Worm (Caenorhabditis elegans): ENCODE data around the gene acr-14.

acr-14 gene

ce11 chrII:8218266-8218665, 41.3 kb upstream of the acr-14 start:
- TF ChIP-seq ctbp-1 (GFP tag; IDR thresholded peaks at IDR 0.05) (no peak), aha-1 (tag) (peak; percentile 93), unc-62 (GFP tag; optimal IDR thresholded peaks at IDR 0.05 in 1 of 2) (peak in 1 of 2 experiments; percentile 2), unc-62 (tag; optimal IDR thresholded peaks at IDR 0.05) (no peak)

ce11 chrII:8216922-8217321, 39.9 kb upstream of the acr-14 start, which contains the start of gene ifg-1:
Gene ifg-1, plus strand, starts transcription at chrII:8217222.
- TF ChIP-seq F49E8.2 (tag; optimal IDR thresholded peaks at IDR 0.05; ENCODE audit: borderline replicate concordance) (no peak), ceh-20 (GFP tag; IDR thresholded peaks at IDR 0.05) (no peak), skn-1 (tag; optimal IDR thresholded peaks at IDR 0.05) (no peak), mdt-29 (GFP tag; IDR thresholded peaks at IDR 0.05) (no peak), spr-1 (tag; optimal IDR thresholded peaks at IDR 0.05) (no peak), nhr-6 (tag; optimal IDR thresholded peaks at IDR 0.05) (no peak), zag-1 (tag; optimal IDR thresholded peaks at IDR 0.05) (no peak), zfp-2 (tag; optimal IDR thresholded peaks at IDR 0.05) (no peak), attf-4 (tag; optimal IDR thresholded peaks at IDR 0.05) (no peak), ceh-28 (tag; optimal IDR thresholded peaks at IDR 0.05) (no peak)

ce11 chrII:8216433-8216832, 39.4 kb upstream of the acr-14 start, which contains the start of gene M110.3:
Gene M110.3, minus strand, starts transcription at chrII:8216616.
- TF ChIP-seq mxl-2 (GFP tag; conservative IDR thresholded peaks at IDR 0.05) (no peak), hlh-30 (tag; optimal IDR thresholded peaks at IDR 0.05; ENCODE audit: insufficient read depth) (peak; percentile 45), mep-1 (tag; optimal IDR thresholded peaks at IDR 0.05) (peak; percentile 38), ceh-82 (tag; optimal IDR thresholded peaks at IDR 0.05) (no peak), R02D3.7 (tag; optimal IDR thresholded peaks at IDR 0.05) (peak; percentile 76), lir-3 (tag; optimal IDR thresholded peaks at IDR 0.05) (no peak), daf-16 (GFP tag; optimal IDR thresholded peaks at IDR 0.05) (no peak), daf-16 (tag; optimal IDR thresholded peaks at IDR 0.05) (peak; percentile 37), ctbp-1 (GFP tag; IDR thresholded peaks at IDR 0.05) (no peak), ceh-28 (tag; optimal IDR thresholded peaks at IDR 0.05) (peak; percentile 42), nhr-48 (tag; optimal IDR thresholded peaks at IDR 0.05) (no peak), Y5F2A.4 (GFP tag; optimal IDR thresholded peaks at IDR 0.05) (no peak), rbr-2 (tag; optimal IDR thresholded peaks at IDR 0.05) (peak; percentile 29), madf-9 (GFP tag; conservative IDR thresholded peaks at IDR 0.05) (no peak), fkh-10 (GFP tag; optimal IDR thresholded peaks at IDR 0.05) (peak; percentile 45), dpl-1 (GFP tag; optimal IDR thresholded peaks at IDR 0.05) (peak; percentile 53), ces-1 (GFP tag; optimal IDR thresholded peaks at IDR 0.05) (no peak), fos-1 (tag; optimal IDR thresholded peaks at IDR 0.05) (no peak), ama-1 (optimal IDR thresholded peaks at IDR 0.05) (no peak), pqm-1 (tag; optimal IDR thresholded peaks at IDR 0.05) (no peak), daf-12 (tag; optimal IDR thresholded peaks at IDR 0.05) (no peak), dve-1 (tag; optimal IDR thresholded peaks at IDR 0.05; ENCODE audit: insufficient read depth) (peak; percentile 25), lim-7 (GFP tag; IDR thresholded peaks at IDR 0.05) (no peak), hmg-1.1 (GFP tag; IDR thresholded peaks at IDR 0.05) (peak; percentile 57; the same call in 1 of the 2 replicates), nhr-77 (tag; optimal IDR thresholded peaks at IDR 0.05) (no peak), zip-2 (tag; optimal IDR thresholded peaks at IDR 0.05) (no peak), F26F4.8 (GFP tag; conservative IDR thresholded peaks at IDR 0.05) (no peak), F44E2.7 (GFP tag; IDR thresholded peaks at IDR 0.05) (no peak), ztf-11 (tag; optimal IDR thresholded peaks at IDR 0.05) (no peak), zag-1 (tag; optimal IDR thresholded peaks at IDR 0.05) (no peak), skn-1 (tag; optimal IDR thresholded peaks at IDR 0.05) (no peak), unc-130 (GFP tag; optimal IDR thresholded peaks at IDR 0.05) (peak; percentile 23), D1046.2 (GFP tag; IDR thresholded peaks at IDR 0.05) (no peak), snpc-1.2 (GFP tag; IDR thresholded peaks at IDR 0.05) (no peak), lin-38 (GFP tag; IDR thresholded peaks at IDR 0.05) (0 out of 2 replicates have a peak, but pooled peaks have one; percentile 25), mxl-3 (GFP tag; optimal IDR thresholded peaks at IDR 0.05) (no peak), ztf-7 (tag; optimal IDR thresholded peaks at IDR 0.05) (no peak), daf-8 (GFP tag; IDR thresholded peaks at IDR 0.05) (no peak), zfp-3 (GFP tag; conservative IDR thresholded peaks at IDR 0.05) (no peak), nhr-76 (tag; optimal IDR thresholded peaks at IDR 0.05) (no peak), php-3 (GFP tag; IDR thresholded peaks at IDR 0.05) (no peak)

Measured in whole organism, L4 larva.